Fruit fly (Drosophila melanogaster): ENCODE results near the gene CG1545.

DNA sequence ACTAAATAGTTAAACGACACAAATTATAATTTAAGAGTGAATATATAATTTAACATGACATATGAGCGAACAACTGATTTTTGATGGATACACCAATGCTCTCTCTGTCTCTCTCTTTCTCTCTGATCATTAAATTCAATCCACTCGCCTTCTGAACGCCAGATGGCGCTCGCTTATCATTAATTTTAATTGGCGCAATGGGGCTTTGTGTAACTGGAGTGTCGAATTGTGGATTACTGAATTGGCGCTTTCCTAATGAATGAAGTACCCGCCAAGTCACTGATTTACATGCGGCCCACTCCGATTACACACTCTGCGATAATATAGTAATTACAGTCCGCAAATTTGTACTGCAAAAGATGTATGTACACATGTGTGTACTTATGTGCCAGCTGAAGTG lies 22.4 kb upstream of the CG1545 start:
- TF ChIP-seq psq (optimal IDR thresholded peaks at IDR 0.05) (no peak), ttk (optimal IDR thresholded peaks at IDR 0.05) (no peak), Sin3A (optimal IDR thresholded peaks at IDR 0.05) (no peak), h (optimal IDR thresholded peaks at IDR 0.05) (peak; percentile 86)

All from Kc167 (cell line).